Worm (Caenorhabditis elegans) whole organism, late embryonic: ENCODE measurements around the gene ZK402.2.
"Not testable (repeated sequence)": the region's sequence is repeated elsewhere in the genome, so short reads cannot be mapped to it uniquely, and the experiment has no call there.

ENCODE experiments used
- C08G9.2 ChIP-seq: sonication (generic microtip); optimal IDR thresholded peaks from 2 replicates; lab custom pipeline; 2016; ENCODE audit warnings: mild to moderate bottlenecking, missing genetic modification characterization, moderate library complexity, missing compliant biosample characterization
- C38D4.7 ChIP-seq: fragments of 200-800 bp; sonication (Bioruptor generic); optimal IDR thresholded peaks from 2 replicates; lab custom pipeline; 2018; ENCODE audit warnings: mild to moderate bottlenecking, missing genetic modification characterization, moderate library complexity, missing compliant biosample characterization
- F13H6.1 ChIP-seq: sonication (generic microtip); optimal IDR thresholded peaks from 2 replicates; lab custom pipeline; 2016; ENCODE audit warnings: missing genetic modification characterization, missing compliant biosample characterization
- K02D7.2 ChIP-seq: sonication (generic microtip); optimal IDR thresholded peaks from 2 replicates; lab custom pipeline; 2017; ENCODE audit warnings: mild to moderate bottlenecking, missing genetic modification characterization, missing compliant biosample characterization
- K09A11.1 ChIP-seq: sonication (generic microtip); optimal IDR thresholded peaks from 2 replicates; lab custom pipeline; 2017; ENCODE audit warnings: antibody characterized with exemption, mild to moderate bottlenecking, missing genetic modification characterization, missing compliant biosample characterization; ENCODE audit not compliant: insufficient read depth
- T23F11.4 ChIP-seq: fragments of 200-800 bp; sonication (Bioruptor generic); optimal IDR thresholded peaks from 2 replicates; lab custom pipeline; 2018; ENCODE audit warnings: mild to moderate bottlenecking, missing genetic modification characterization, missing compliant biosample characterization
- Y22D7AL.16 ChIP-seq: sonication (generic microtip); optimal IDR thresholded peaks from 2 replicates; lab custom pipeline; 2016; ENCODE audit warnings: missing genetic modification characterization, missing compliant biosample characterization
- ama-1 ChIP-seq: fragments of 150-350 bp; optimal IDR thresholded peaks from 2 replicates; lab custom pipeline; 2014
- ceh-14 ChIP-seq: sonication (generic microtip); optimal IDR thresholded peaks from 2 replicates; lab custom pipeline; 2016; ENCODE audit warnings: missing genotype, missing genetic modification characterization, missing compliant biosample characterization
- ceh-22 ChIP-seq: sonication (generic microtip); optimal IDR thresholded peaks from 2 replicates; lab custom pipeline; 2017; ENCODE audit warnings: missing biosample characterization, missing genetic modification characterization
- ceh-24 ChIP-seq: sonication (generic microtip); optimal IDR thresholded peaks from 2 replicates; lab custom pipeline; 2016; ENCODE audit warnings: mild to moderate bottlenecking, missing genetic modification characterization, missing compliant biosample characterization
- ceh-31 ChIP-seq: sonication (generic microtip); optimal IDR thresholded peaks from 2 replicates; lab custom pipeline; 2016; ENCODE audit warnings: missing genetic modification characterization, missing compliant biosample characterization
- ceh-34 ChIP-seq: sonication (generic microtip); optimal IDR thresholded peaks from 2 replicates; lab custom pipeline; 2016; ENCODE audit warnings: mild to moderate bottlenecking, missing genetic modification characterization, missing compliant biosample characterization
- ceh-45 ChIP-seq: fragments of 200-800 bp; sonication (Bioruptor generic); IDR thresholded peaks from 2 replicates; pipeline ENCODE4 v1.3.6; 2022; ENCODE audit warnings: missing genetic modification reagents, missing genetic modification characterization, missing compliant biosample characterization
- ceh-6 ChIP-seq: fragments of 200-800 bp; sonication (Bioruptor generic); optimal IDR thresholded peaks from 2 replicates; lab custom pipeline; 2018; ENCODE audit warnings: mild to moderate bottlenecking, missing genetic modification characterization, missing compliant biosample characterization
- ceh-9 ChIP-seq: sonication (generic microtip); optimal IDR thresholded peaks from 2 replicates; lab custom pipeline; 2016; ENCODE audit warnings: mild to moderate bottlenecking, missing genetic modification characterization, inconsistent platforms, missing compliant biosample characterization
- che-1 ChIP-seq: sonication (generic microtip); optimal IDR thresholded peaks from 2 replicates; lab custom pipeline; 2016; ENCODE audit warnings: mild to moderate bottlenecking, missing genetic modification characterization, missing compliant biosample characterization
- dmd-4 ChIP-seq: sonication (generic microtip); optimal IDR thresholded peaks from 2 replicates; lab custom pipeline; 2016; ENCODE audit warnings: borderline replicate concordance, missing genetic modification characterization, missing compliant biosample characterization
- dve-1 ChIP-seq: sonication (generic microtip); optimal IDR thresholded peaks from 2 replicates; lab custom pipeline; 2017; ENCODE audit warnings: antibody characterized with exemption, mild to moderate bottlenecking, missing genetic modification characterization, missing compliant biosample characterization
- elt-2 ChIP-seq: sonication (generic microtip); optimal IDR thresholded peaks from 2 replicates; lab custom pipeline; 2016; ENCODE audit warnings: missing genetic modification reagents, missing genetic modification characterization, missing compliant biosample characterization
- ets-4 ChIP-seq: sonication (generic microtip); optimal IDR thresholded peaks from 2 replicates; lab custom pipeline; 2016; ENCODE audit warnings: missing genetic modification characterization, missing compliant biosample characterization
- fax-1 ChIP-seq: sonication (generic microtip); optimal IDR thresholded peaks from 2 replicates; lab custom pipeline; 2016; ENCODE audit warnings: missing genotype, missing genetic modification characterization, missing compliant biosample characterization
- fkh-10 ChIP-seq: fragments of 150-350 bp; optimal IDR thresholded peaks from 2 replicates; lab custom pipeline; 2014; ENCODE audit warnings: missing biosample characterization, missing genetic modification reagents, missing genetic modification characterization
- gmeb-2 ChIP-seq: sonication (generic microtip); optimal IDR thresholded peaks from 2 replicates; lab custom pipeline; 2016; ENCODE audit warnings: missing genetic modification characterization, inconsistent platforms, missing compliant biosample characterization
- hlh-30 ChIP-seq: sonication (generic microtip); optimal IDR thresholded peaks from 2 replicates; lab custom pipeline; 2017; ENCODE audit warnings: antibody characterized with exemption, missing genetic modification characterization, missing compliant biosample characterization; ENCODE audit not compliant: insufficient read depth
- hlh-6 ChIP-seq: sonication (generic microtip); optimal IDR thresholded peaks from 2 replicates; lab custom pipeline; 2016; ENCODE audit warnings: missing genotype, missing genetic modification characterization, missing compliant biosample characterization
- lim-6 ChIP-seq: sonication (generic microtip); optimal IDR thresholded peaks from 2 replicates; lab custom pipeline; 2016; ENCODE audit warnings: missing genetic modification characterization, missing compliant biosample characterization
- lin-11 ChIP-seq: fragments of 200-800 bp; sonication (Bioruptor generic); optimal IDR thresholded peaks from 2 replicates; lab custom pipeline; 2018; ENCODE audit warnings: mild to moderate bottlenecking, missing genetic modification characterization, missing compliant biosample characterization
- madf-2 ChIP-seq: sonication (generic microtip); optimal IDR thresholded peaks from 2 replicates; lab custom pipeline; 2017; ENCODE audit warnings: missing genetic modification characterization, missing compliant biosample characterization
- nfya-1 ChIP-seq: sonication (generic microtip); optimal IDR thresholded peaks from 2 replicates; lab custom pipeline; 2017; ENCODE audit warnings: missing genetic modification characterization, mild to moderate bottlenecking, missing compliant biosample characterization, antibody characterized with exemption, moderate library complexity
- nhr-11 ChIP-seq: fragments of 150-350 bp; optimal IDR thresholded peaks from 2 replicates; lab custom pipeline; 2014; ENCODE audit warnings: missing biosample characterization, missing genetic modification characterization
- npax-4 ChIP-seq: sonication (generic microtip); optimal IDR thresholded peaks from 2 replicates; lab custom pipeline; 2016; ENCODE audit warnings: missing genetic modification characterization, missing compliant biosample characterization
- odd-2 ChIP-seq: sonication (generic microtip); optimal IDR thresholded peaks from 2 replicates; lab custom pipeline; 2017; ENCODE audit warnings: antibody characterized with exemption, mild to moderate bottlenecking, missing genetic modification characterization, missing compliant biosample characterization
- pag-3 ChIP-seq: sonication (generic microtip); optimal IDR thresholded peaks from 2 replicates; lab custom pipeline; 2016; ENCODE audit warnings: missing compliant biosample characterization, missing genetic modification characterization, borderline replicate concordance
- pha-2 ChIP-seq: sonication (generic microtip); optimal IDR thresholded peaks from 2 replicates; lab custom pipeline; 2017; ENCODE audit warnings: mild to moderate bottlenecking, missing genetic modification characterization, missing compliant biosample characterization
- pqm-1 ChIP-seq: sonication (generic microtip); optimal IDR thresholded peaks from 2 replicates; lab custom pipeline; 2016; ENCODE audit warnings: missing genetic modification characterization, missing compliant biosample characterization
- pros-1 ChIP-seq: fragments of 150-350 bp; optimal IDR thresholded peaks from 2 replicates; lab custom pipeline; 2014; ENCODE audit warnings: missing biosample characterization, missing genetic modification reagents, missing genetic modification characterization
- ref-2 ChIP-seq: sonication (generic microtip); optimal IDR thresholded peaks from 2 replicates; lab custom pipeline; 2016; ENCODE audit warnings: missing genetic modification characterization, missing compliant biosample characterization
- sdc-2 ChIP-seq: sonication (generic microtip); optimal IDR thresholded peaks from 2 replicates; lab custom pipeline; 2016; ENCODE audit warnings: missing genotype, missing genetic modification characterization, missing compliant biosample characterization
- sox-2 ChIP-seq: fragments of 200-800 bp; sonication (Bioruptor generic); IDR thresholded peaks from 2 replicates; pipeline ENCODE4 v1.3.6; 2022; ENCODE audit warnings: missing genetic modification reagents, missing genetic modification characterization, missing compliant biosample characterization
- sox-4 ChIP-seq: sonication (generic microtip); optimal IDR thresholded peaks from 2 replicates; lab custom pipeline; 2017; ENCODE audit warnings: mild to moderate bottlenecking, missing genetic modification characterization, inconsistent platforms, missing compliant biosample characterization
- tbx-2 ChIP-seq: sonication (generic microtip); optimal IDR thresholded peaks from 2 replicates; lab custom pipeline; 2016; ENCODE audit warnings: missing genetic modification characterization, missing compliant biosample characterization
- tbx-7 ChIP-seq: sonication (generic microtip); optimal IDR thresholded peaks from 2 replicates; lab custom pipeline; 2016; ENCODE audit warnings: missing genotype, missing genetic modification characterization, missing compliant biosample characterization
- ttx-3 ChIP-seq: sonication (generic microtip); optimal IDR thresholded peaks from 2 replicates; lab custom pipeline; 2016; ENCODE audit warnings: missing genetic modification reagents, missing genetic modification characterization, missing compliant biosample characterization
- unc-3 ChIP-seq, 2 experiments: fragments of 200-800 bp in 1 of 2; sonication (Bioruptor generic) in 1 of 2; sonication (generic microtip) in 1 of 2; conservative IDR thresholded peaks in 1 of 2; optimal IDR thresholded peaks in 1 of 2; 2 replicates each; pipeline versions ENCODE4 v1.3.6 to Lab custom; 2016 to 2022; ENCODE audit warnings: missing compliant biosample characterization in 2 of 2, missing genetic modification characterization in 2 of 2, missing genetic modification reagents in 1 of 2
- unc-42 ChIP-seq: sonication (generic microtip); optimal IDR thresholded peaks from 2 replicates; lab custom pipeline; 2016; ENCODE audit warnings: missing genotype, missing genetic modification characterization, missing compliant biosample characterization
- unc-55 ChIP-seq: sonication (generic microtip); optimal IDR thresholded peaks from 2 replicates; lab custom pipeline; 2017; ENCODE audit warnings: missing biosample characterization, missing genetic modification reagents, missing genetic modification characterization
- unc-86 ChIP-seq: sonication (generic microtip); optimal IDR thresholded peaks from 2 replicates; lab custom pipeline; 2016; ENCODE audit warnings: missing genetic modification characterization, missing compliant biosample characterization
- ztf-16 ChIP-seq: sonication (generic microtip); optimal IDR thresholded peaks from 2 replicates; lab custom pipeline; 2017; ENCODE audit warnings: missing genetic modification characterization, missing compliant biosample characterization

ZK402.2 gene

ce11 chrX:1375071-1375470 lies 28.5 kb upstream of the ZK402.2 start:
- TF ChIP-seq unc-3 (GFP tag; conservative IDR thresholded peaks at IDR 0.05; lab: Robert Waterston, UW), result peak; percentile 21; the same call in 1 of the 2 replicates
- TF ChIP-seq unc-3 (tag; optimal IDR thresholded peaks at IDR 0.05; lab: Kevin White, UChicago), result not testable (repeated sequence)

ce11 chrX:1379391-1379790 lies 24.2 kb upstream of the ZK402.2 start:
- TF ChIP-seq unc-55, result no peak
- TF ChIP-seq madf-2 (tag; lab: Kevin White, UChicago), result peak; percentile 82
- peak; percentile 80 for TF ChIP-seq tbx-2
- peak; percentile 72 for TF ChIP-seq ceh-45 (GFP tag; lab: Robert Waterston, UW)
- no peak for TF ChIP-seq K09A11.1 (tag; lab: Kevin White, UChicago)
- TF ChIP-seq ceh-24 (tag; lab: Kevin White, UChicago), result no peak
- TF ChIP-seq T23F11.4 (GFP tag; lab: Kevin White, UChicago), result peak; percentile 60
- TF ChIP-seq elt-2 (tag; lab: Kevin White, UChicago), result peak; percentile 88
- TF ChIP-seq tbx-7 (tag; lab: Kevin White, UChicago), result peak; percentile 53
- peak; percentile 87 for TF ChIP-seq sox-4 (tag; lab: Kevin White, UChicago)
- TF ChIP-seq unc-3 (GFP tag; conservative IDR thresholded peaks at IDR 0.05; lab: Robert Waterston, UW), result peak; percentile 89
- TF ChIP-seq unc-3 (tag; optimal IDR thresholded peaks at IDR 0.05; lab: Kevin White, UChicago), result peak; percentile 38
- peak; percentile 97 for TF ChIP-seq sdc-2 (tag; lab: Kevin White, UChicago)
- TF ChIP-seq hlh-6, result peak; percentile 89
- peak; percentile 86 for TF ChIP-seq che-1 (tag; lab: Kevin White, UChicago)
- no peak for TF ChIP-seq nhr-11 (tag; lab: Kevin White, UChicago)
- peak; percentile 65 for TF ChIP-seq fax-1
- TF ChIP-seq ref-2 (tag; lab: Kevin White, UChicago), result peak; percentile 84
- peak; percentile 68 for TF ChIP-seq ceh-31 (tag; lab: Kevin White, UChicago)
- peak; percentile 85 for TF ChIP-seq Y22D7AL.16 (tag; lab: Kevin White, UChicago)
- TF ChIP-seq nfya-1 (tag; lab: Kevin White, UChicago), result peak; percentile 77
- peak; percentile 89 for TF ChIP-seq ceh-34 (tag; lab: Kevin White, UChicago)
- peak; percentile 83 for TF ChIP-seq ttx-3 (tag; lab: Kevin White, UChicago)
- peak; percentile 57; the same call in 1 of the 2 replicates for TF ChIP-seq sox-2
- no peak for TF ChIP-seq dve-1 (tag; lab: Kevin White, UChicago)
- peak; percentile 1 for TF ChIP-seq odd-2
- TF ChIP-seq pag-3, result peak; percentile 29
- peak; percentile 90 for TF ChIP-seq ceh-6 (GFP tag; lab: Kevin White, UChicago)
- peak; percentile 16 for TF ChIP-seq fkh-10 (GFP tag; lab: Kevin White, UChicago)
- no peak for TF ChIP-seq ceh-22 (tag; lab: Kevin White, UChicago)
- TF ChIP-seq dmd-4 (tag; lab: Kevin White, UChicago), result peak; percentile 79
- peak; percentile 77 for TF ChIP-seq K02D7.2 (tag; lab: Kevin White, UChicago)
- peak; percentile 82 for TF ChIP-seq C08G9.2 (tag; lab: Kevin White, UChicago)
- peak; percentile 17 for TF ChIP-seq unc-42
- peak; percentile 58 for TF ChIP-seq F13H6.1 (tag; lab: Kevin White, UChicago)
- no peak for TF ChIP-seq pros-1 (tag; lab: Kevin White, UChicago)
- no peak for TF ChIP-seq ama-1 (lab: Kevin White, UChicago)
- peak; percentile 85 for TF ChIP-seq gmeb-2
- peak; percentile 84 for TF ChIP-seq ztf-16 (tag; lab: Kevin White, UChicago)
- peak; percentile 77 for TF ChIP-seq unc-86 (tag; lab: Kevin White, UChicago)
- TF ChIP-seq C38D4.7 (GFP tag; lab: Kevin White, UChicago), result peak; percentile 78
- peak; percentile 76 for TF ChIP-seq lin-11 (tag; lab: Kevin White, UChicago)
- peak; percentile 32 for TF ChIP-seq ceh-9 (tag; lab: Kevin White, UChicago)
- TF ChIP-seq pha-2 (tag; lab: Kevin White, UChicago), result peak; percentile 81
- TF ChIP-seq lim-6 (tag; lab: Kevin White, UChicago), result peak; percentile 79
- peak; percentile 34 for TF ChIP-seq hlh-30 (tag; lab: Kevin White, UChicago)
- peak; percentile 57 for TF ChIP-seq ceh-14 (tag; lab: Kevin White, UChicago)
- TF ChIP-seq pqm-1, result peak; percentile 66
- peak; percentile 53 for TF ChIP-seq npax-4
- peak; percentile 62 for TF ChIP-seq ets-4
